Worm (Caenorhabditis elegans): ENCODE measurements around the gene Y77E11A.12.

Y77E11A.12 gene

DNA sequence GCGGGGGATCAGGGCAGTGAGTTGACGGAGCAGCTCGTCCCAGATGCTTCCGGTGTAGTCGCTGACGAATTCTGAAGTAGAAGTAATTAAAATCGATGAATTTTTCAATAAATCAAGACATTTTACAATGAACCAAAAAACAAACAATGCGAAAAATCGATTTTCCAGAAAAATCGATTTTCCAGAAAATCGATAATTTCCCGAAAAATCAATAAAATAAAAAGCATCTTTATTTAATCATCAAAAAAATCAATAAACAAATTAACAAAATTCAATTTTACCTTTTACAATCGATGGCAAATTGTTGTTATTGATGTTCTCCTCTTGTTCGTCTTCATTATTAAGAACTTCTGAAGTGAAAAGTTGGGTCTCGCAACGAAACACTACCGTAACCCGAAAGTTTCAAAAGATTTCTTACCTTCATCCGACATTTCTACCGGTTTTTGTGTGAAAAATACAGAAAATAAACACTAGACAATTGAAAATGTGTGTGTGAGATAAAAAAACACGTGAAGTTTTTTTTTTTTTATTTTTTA, 40.3 kb downstream of the Y77E11A.12 start, which contains the start of gene clp-6:
Gene clp-6, minus strand, starts transcription at position 486 of the 536 bp plus-strand sequence.
- TF ChIP-seq alr-1 (tag; optimal IDR thresholded peaks at IDR 0.05) (no peak), nhr-77 (tag; optimal IDR thresholded peaks at IDR 0.05) (no peak), ceh-16 (tag; optimal IDR thresholded peaks at IDR 0.05) (no peak), gmeb-1 (tag; optimal IDR thresholded peaks at IDR 0.05) (no peak), F13H6.1 (tag; optimal IDR thresholded peaks at IDR 0.05) (no peak), zag-1 (tag; optimal IDR thresholded peaks at IDR 0.05) (no peak), lin-11 (tag; optimal IDR thresholded peaks at IDR 0.05) (no peak)

DNA sequence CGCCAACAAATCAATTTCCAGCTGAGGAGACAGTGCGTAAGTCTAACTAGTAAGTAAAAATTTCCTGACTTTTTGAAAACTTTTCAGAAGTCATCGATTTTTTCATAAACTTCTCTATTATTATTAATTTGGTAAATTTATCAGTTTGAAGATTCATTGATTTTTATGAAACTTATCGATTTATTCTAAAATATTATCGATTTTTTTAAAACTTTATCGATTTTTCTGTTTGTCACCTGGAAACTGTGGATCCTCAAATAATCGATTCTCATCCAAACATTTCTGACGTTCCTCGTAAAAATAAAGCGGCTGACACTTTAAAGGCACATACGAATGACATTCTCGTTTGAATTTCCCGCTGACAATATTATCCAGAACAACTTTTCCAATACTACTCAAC, 40.9 kb downstream of the Y77E11A.12 start:
- TF ChIP-seq nhr-6 (tag; optimal IDR thresholded peaks at IDR 0.05) (no peak), unc-39 (tag; optimal IDR thresholded peaks at IDR 0.05) (no peak), ztf-11 (tag; optimal IDR thresholded peaks at IDR 0.05) (no peak), nhr-12 (tag; optimal IDR thresholded peaks at IDR 0.05) (no peak), peb-1 (tag; optimal IDR thresholded peaks at IDR 0.05) (no peak), lin-11 (tag; optimal IDR thresholded peaks at IDR 0.05) (no peak), elt-1 (tag; optimal IDR thresholded peaks at IDR 0.05) (no peak), snpc-4 (tag; optimal IDR thresholded peaks at IDR 0.05) (no peak), C34F6.9 (tag; optimal IDR thresholded peaks at IDR 0.05) (no peak), ama-1 (optimal IDR thresholded peaks at IDR 0.05) (no peak), egl-27 (tag; optimal IDR thresholded peaks at IDR 0.05) (no peak), lin-39 (tag; optimal IDR thresholded peaks at IDR 0.05) (no peak), ceh-82 (tag; optimal IDR thresholded peaks at IDR 0.05) (no peak), lsy-2 (tag; optimal IDR thresholded peaks at IDR 0.05) (no peak), nhr-25 (tag; optimal IDR thresholded peaks at IDR 0.05) (no peak), sem-4 (tag; optimal IDR thresholded peaks at IDR 0.05) (no peak)

DNA sequence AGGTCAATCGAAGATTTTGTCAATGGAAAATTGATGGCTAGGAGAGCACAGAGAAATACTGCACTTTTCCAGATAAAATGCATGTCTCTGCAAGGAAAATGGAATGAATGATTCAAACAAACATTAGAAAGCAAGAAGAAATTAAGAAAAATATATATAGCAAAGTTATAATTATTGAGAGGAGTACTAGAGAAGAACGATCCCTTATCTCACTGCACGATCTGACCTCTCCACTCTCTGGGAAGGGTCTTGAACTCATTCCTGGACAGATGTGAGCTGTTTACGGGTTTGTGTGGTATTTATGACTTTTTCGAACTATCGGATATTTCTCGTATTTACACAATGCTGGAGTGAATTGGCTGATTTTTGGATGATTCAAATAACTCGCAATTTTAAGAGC, 44.6 kb downstream of the Y77E11A.12 start, which contains the start of gene Y77E11A.23:
Gene Y77E11A.23, minus strand, starts transcription at position 107 of the 400 bp plus-strand sequence.
- no peak for TF ChIP-seq ceh-82 (tag; optimal IDR thresholded peaks at IDR 0.05)
- no peak for TF ChIP-seq elt-3 (tag; optimal IDR thresholded peaks at IDR 0.05)
- TF ChIP-seq aly-2 (tag; optimal IDR thresholded peaks at IDR 0.05): no peak
- no peak for TF ChIP-seq ZK546.5 (tag; optimal IDR thresholded peaks at IDR 0.05)

DNA sequence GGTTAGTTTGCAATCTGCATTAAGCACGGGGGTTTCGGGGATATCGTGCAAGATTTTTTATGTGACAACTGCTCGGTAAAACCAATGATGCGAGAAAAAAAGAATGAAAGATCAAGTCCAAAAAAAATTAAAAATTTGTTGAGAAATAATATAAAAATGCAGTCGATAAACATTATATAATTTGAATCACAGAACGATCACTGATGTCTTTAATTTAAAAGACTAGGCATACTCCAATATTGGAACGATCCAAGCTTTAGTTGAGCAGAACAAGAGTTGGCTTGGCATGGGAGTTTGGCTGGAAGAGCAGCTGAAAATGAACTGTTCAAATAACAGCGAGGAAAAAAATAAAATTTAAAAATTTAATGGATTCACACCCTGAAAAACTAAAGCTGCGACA, 47.6 kb downstream of the Y77E11A.12 start, which contains the start of gene clec-171:
Gene clec-171, minus strand, starts transcription at position 101 of the 400 bp plus-strand sequence.
- TF ChIP-seq ceh-16 (tag; optimal IDR thresholded peaks at IDR 0.05): no peak
- TF ChIP-seq mdl-1 (tag; optimal IDR thresholded peaks at IDR 0.05): no peak
- TF ChIP-seq zag-1 (tag; optimal IDR thresholded peaks at IDR 0.05): no peak
- no peak for TF ChIP-seq fos-1 (tag; optimal IDR thresholded peaks at IDR 0.05)
- no peak for TF ChIP-seq elt-1 (tag; optimal IDR thresholded peaks at IDR 0.05)
- TF ChIP-seq blmp-1 (tag; optimal IDR thresholded peaks at IDR 0.05; ENCODE audit: insufficient read depth): no peak
- no peak for TF ChIP-seq crh-2 (tag; optimal IDR thresholded peaks at IDR 0.05)
- TF ChIP-seq nhr-12 (tag; optimal IDR thresholded peaks at IDR 0.05): no peak
- TF ChIP-seq ceh-82 (tag; optimal IDR thresholded peaks at IDR 0.05): no peak
- TF ChIP-seq sem-4 (tag; optimal IDR thresholded peaks at IDR 0.05): no peak
- TF ChIP-seq nhr-23 (tag; optimal IDR thresholded peaks at IDR 0.05): no peak

DNA sequence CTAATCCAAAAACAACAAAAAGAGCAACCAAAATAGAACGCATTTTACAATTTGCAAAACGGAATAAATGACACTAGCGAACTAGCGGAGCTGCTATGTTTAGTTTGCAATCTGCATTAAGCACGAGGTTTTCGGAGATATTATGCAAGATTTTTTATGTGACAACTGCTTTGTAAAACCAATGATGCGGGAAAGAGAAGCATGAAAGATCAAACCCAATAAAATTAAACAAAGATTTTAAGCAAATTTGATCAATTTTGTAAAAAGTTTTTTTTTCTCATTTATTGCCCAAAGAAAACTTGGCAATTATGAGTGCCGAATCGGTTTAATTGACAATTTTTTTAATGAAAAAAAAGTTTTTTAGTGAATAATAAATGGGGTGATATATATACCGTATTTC, 49.9 kb downstream of the Y77E11A.12 start, which contains the start of gene Y77E11A.8:
Gene Y77E11A.8, minus strand, starts transcription at position 101 of the 400 bp plus-strand sequence.
- TF ChIP-seq skn-1 (tag; optimal IDR thresholded peaks at IDR 0.05) (no peak), blmp-1 (tag; optimal IDR thresholded peaks at IDR 0.05; ENCODE audit: insufficient read depth) (no peak), nhr-11 (tag; optimal IDR thresholded peaks at IDR 0.05) (no peak), lsy-2 (tag; optimal IDR thresholded peaks at IDR 0.05) (no peak), Y55F3AM.14 (GFP tag; optimal IDR thresholded peaks at IDR 0.05) (no peak), nhr-23 (tag; optimal IDR thresholded peaks at IDR 0.05) (no peak), ztf-11 (tag; optimal IDR thresholded peaks at IDR 0.05) (no peak), egl-27 (tag; optimal IDR thresholded peaks at IDR 0.05) (no peak), nhr-6 (tag; optimal IDR thresholded peaks at IDR 0.05) (no peak), ztf-1 (GFP tag; conservative IDR thresholded peaks at IDR 0.05) (no peak), sma-3 (GFP tag; optimal IDR thresholded peaks at IDR 0.05) (no peak), nhr-12 (tag; optimal IDR thresholded peaks at IDR 0.05) (no peak), lin-39 (tag; optimal IDR thresholded peaks at IDR 0.05) (no peak), nhr-25 (tag; optimal IDR thresholded peaks at IDR 0.05) (no peak), F13H6.1 (tag; optimal IDR thresholded peaks at IDR 0.05) (no peak), nhr-129 (tag; optimal IDR thresholded peaks at IDR 0.05) (no peak), sem-4 (tag; optimal IDR thresholded peaks at IDR 0.05) (no peak), unc-39 (tag; optimal IDR thresholded peaks at IDR 0.05) (no peak)
